Worm (Caenorhabditis elegans) whole organism, early embryonic: ENCODE data around the gene dot-1.5.

ENCODE experiments used
- B0310.2 ChIP-seq: sonication (generic microtip); optimal IDR thresholded peaks from 2 replicates; lab custom pipeline; 2016; ENCODE audit warnings: mild to moderate bottlenecking, missing genetic modification characterization, missing compliant biosample characterization
- ama-1 ChIP-seq: fragments of 150-350 bp; optimal IDR thresholded peaks from 2 replicates; lab custom pipeline; 2014
- ceh-13 ChIP-seq: fragments of 200-800 bp; sonication (Bioruptor generic); optimal IDR thresholded peaks from 2 replicates; lab custom pipeline; 2018; ENCODE audit warnings: mild to moderate bottlenecking, missing genetic modification characterization, missing compliant biosample characterization
- ceh-36 ChIP-seq: sonication (generic microtip); optimal IDR thresholded peaks from 2 replicates; lab custom pipeline; 2016; ENCODE audit warnings: missing genetic modification characterization, inconsistent platforms, missing compliant biosample characterization
- hmbx-1 ChIP-seq: sonication (generic microtip); optimal IDR thresholded peaks from 2 replicates; lab custom pipeline; 2016; ENCODE audit warnings: mild to moderate bottlenecking, missing genetic modification characterization, missing compliant biosample characterization

- TF ChIP-seq hmbx-1 (peak; percentile 51), ceh-13 (GFP tag; lab: Kevin White, UChicago) (peak; percentile 76), ama-1 (lab: Kevin White, UChicago) (no peak), ceh-36 (peak; percentile 83), B0310.2 (peak; percentile 53)
Observed at ce11 chrX:1880665-1881064, 36.6 kb upstream of the dot-1.5 start.
